Worm (Caenorhabditis elegans): ENCODE measurements around the gene hpo-15.

hpo-15 gene

ce11 chrV:5513630-5514378, at the start of gene hpo-15, which contains the start of gene mms-19:
Gene hpo-15, minus strand, starts transcription at chrV:5513830.
Gene mms-19, plus strand, starts transcription at chrV:5514348.
- no peak for TF ChIP-seq unc-62 (GFP tag; optimal IDR thresholded peaks at IDR 0.05)

- no peak for TF ChIP-seq unc-62 (GFP tag; optimal IDR thresholded peaks at IDR 0.05)
Measured at ce11 chrV:5559882-5560281, 46.3 kb upstream of the hpo-15 start.

- no peak for TF ChIP-seq unc-62 (GFP tag; optimal IDR thresholded peaks at IDR 0.05)
Measured at ce11 chrV:5558590-5558989, 45.0 kb upstream of the hpo-15 start, which contains the start of gene glb-5. Gene glb-5, plus strand, starts transcription at chrV:5558890.

ce11 chrV:5548497-5548896, 34.9 kb upstream of the hpo-15 start:
- no peak for TF ChIP-seq unc-62 (GFP tag; optimal IDR thresholded peaks at IDR 0.05)

- no peak for TF ChIP-seq unc-62 (GFP tag; optimal IDR thresholded peaks at IDR 0.05)
Measured at ce11 chrV:5548051-5548450, 34.4 kb upstream of the hpo-15 start, which contains the start of gene ugt-48. Gene ugt-48, minus strand, starts transcription at chrV:5548062.

- no peak for TF ChIP-seq unc-62 (GFP tag; optimal IDR thresholded peaks at IDR 0.05)
Measured at ce11 chrV:5538500-5538899, 24.9 kb upstream of the hpo-15 start, which contains the start of gene cft-1. Gene cft-1, plus strand, starts transcription at chrV:5538800.

ce11 chrV:5536240-5536811, 22.7 kb upstream of the hpo-15 start, which contains the start of the genes cox-16 and syp-2:
Gene cox-16, minus strand, starts transcription at chrV:5536243.
Gene syp-2, plus strand, starts transcription at chrV:5536487.
- no peak for TF ChIP-seq unc-62 (GFP tag; optimal IDR thresholded peaks at IDR 0.05)

- no peak for TF ChIP-seq unc-62 (GFP tag; optimal IDR thresholded peaks at IDR 0.05)
Measured at ce11 chrV:5535774-5536173, 22.1 kb upstream of the hpo-15 start, which contains the start of gene C24G6.8. Gene C24G6.8, minus strand, starts transcription at chrV:5535874.

ce11 chrV:5533755-5534154, 20.1 kb upstream of the hpo-15 start, which contains the start of gene grl-1:
Gene grl-1, minus strand, starts transcription at chrV:5533855.
- no peak for TF ChIP-seq unc-62 (GFP tag; optimal IDR thresholded peaks at IDR 0.05)

ce11 chrV:5527694-5528093, 14.1 kb upstream of the hpo-15 start:
- no peak for TF ChIP-seq unc-62 (GFP tag; optimal IDR thresholded peaks at IDR 0.05)

- no peak for TF ChIP-seq unc-62 (GFP tag; optimal IDR thresholded peaks at IDR 0.05)
Measured at ce11 chrV:5525208-5525607, 11.6 kb upstream of the hpo-15 start.

ce11 chrV:5523260-5523659, 9.6 kb upstream of the hpo-15 start:
- TF ChIP-seq unc-62 (GFP tag; optimal IDR thresholded peaks at IDR 0.05) = no peak

- TF ChIP-seq unc-62 (GFP tag; optimal IDR thresholded peaks at IDR 0.05) = no peak
Measured at ce11 chrV:5521735-5522241, 8.2 kb upstream of the hpo-15 start, which contains the start of gene hir-1. Gene hir-1, plus strand, starts transcription at chrV:5522139.

ce11 chrV:5512559-5512958, 1.1 kb downstream of the hpo-15 start:
- no peak for TF ChIP-seq unc-62 (GFP tag; optimal IDR thresholded peaks at IDR 0.05)

- TF ChIP-seq unc-62 (GFP tag; optimal IDR thresholded peaks at IDR 0.05) = no peak
Measured at ce11 chrV:5511720-5512119, 1.9 kb downstream of the hpo-15 start.

ce11 chrV:5509966-5510365, 3.7 kb downstream of the hpo-15 start:
- no peak for TF ChIP-seq unc-62 (GFP tag; optimal IDR thresholded peaks at IDR 0.05)

- TF ChIP-seq unc-62 (GFP tag; optimal IDR thresholded peaks at IDR 0.05) = no peak
Measured at ce11 chrV:5509134-5509533, 4.5 kb downstream of the hpo-15 start.
